Worm (Caenorhabditis elegans): ENCODE measurements around the gene srw-136.

srw-136 gene

DNA sequence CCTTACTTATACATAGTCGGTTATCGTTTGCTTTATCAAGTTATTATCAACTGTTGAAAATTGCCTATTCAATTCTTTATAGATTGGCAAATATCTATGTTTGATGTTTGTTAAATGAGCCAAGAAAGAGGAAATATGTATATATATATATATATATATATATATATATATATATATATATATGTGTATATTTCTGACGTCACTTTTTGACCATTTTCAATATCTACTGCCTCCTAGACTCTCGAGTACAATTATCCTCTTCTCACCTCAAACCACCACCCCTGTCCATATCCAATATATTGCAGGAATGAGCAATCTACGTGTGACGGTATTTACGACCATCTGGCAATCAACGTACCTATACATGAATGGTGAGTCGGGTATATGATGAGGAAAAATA is 34.5 kb upstream of the srw-136 start, which contains the start of gene F59D6.1:
Gene F59D6.1, plus strand, starts transcription at position 301 of the 400 bp plus-strand sequence.
- TF ChIP-seq isw-1 (GFP tag; IDR thresholded peaks at IDR 0.05) (no peak), ztf-11 (tag; optimal IDR thresholded peaks at IDR 0.05) (no peak), pqm-1 (tag; optimal IDR thresholded peaks at IDR 0.05) (no peak), vab-15 (tag; optimal IDR thresholded peaks at IDR 0.05) (no peak), efl-1 (optimal IDR thresholded peaks at IDR 0.05) (no peak), efl-1 (GFP tag; optimal IDR thresholded peaks at IDR 0.05 in 1 of 2) (no peak), nhr-77 (tag; optimal IDR thresholded peaks at IDR 0.05) (no peak)

DNA sequence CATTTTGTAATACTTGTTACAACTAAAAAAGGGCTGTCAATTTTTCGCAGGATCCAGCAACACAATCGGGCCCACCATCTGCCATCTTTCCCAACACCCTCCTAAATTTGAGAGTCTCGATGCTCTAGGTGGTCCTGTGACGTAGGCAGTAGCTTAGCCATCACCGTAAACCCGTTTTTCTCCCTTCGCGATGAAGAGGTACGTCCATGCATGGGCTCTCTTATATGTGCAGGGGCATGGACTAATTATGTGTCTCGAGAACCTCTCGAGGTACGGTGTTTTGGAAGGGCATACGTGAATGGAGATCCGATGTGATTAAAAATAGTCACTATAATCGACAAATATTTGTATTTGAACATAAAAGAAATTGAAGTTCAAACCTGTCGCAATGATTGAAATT is 30.6 kb upstream of the srw-136 start:
- TF ChIP-seq swsn-7 (tag; optimal IDR thresholded peaks at IDR 0.05), result no peak
- no peak for TF ChIP-seq lin-14 (GFP tag; optimal IDR thresholded peaks at IDR 0.05)
- TF ChIP-seq nhr-12 (tag; optimal IDR thresholded peaks at IDR 0.05), result no peak
- TF ChIP-seq dsc-1 (tag; optimal IDR thresholded peaks at IDR 0.05), result no peak
- no peak for TF ChIP-seq nhr-20 (tag; optimal IDR thresholded peaks at IDR 0.05)
- TF ChIP-seq jun-1 (tag; optimal IDR thresholded peaks at IDR 0.05), result no peak
- no peak for TF ChIP-seq hlh-17 (GFP tag; optimal IDR thresholded peaks at IDR 0.05; ENCODE audit: borderline replicate concordance)
- no peak for TF ChIP-seq nhr-11 (tag; optimal IDR thresholded peaks at IDR 0.05)
- TF ChIP-seq isw-1 (GFP tag; IDR thresholded peaks at IDR 0.05), result no peak
- no peak for TF ChIP-seq xbp-1 (tag; optimal IDR thresholded peaks at IDR 0.05)
- no peak for TF ChIP-seq ceh-63 (GFP tag; optimal IDR thresholded peaks at IDR 0.05)
- no peak for TF ChIP-seq ceh-82 (tag; optimal IDR thresholded peaks at IDR 0.05)

DNA sequence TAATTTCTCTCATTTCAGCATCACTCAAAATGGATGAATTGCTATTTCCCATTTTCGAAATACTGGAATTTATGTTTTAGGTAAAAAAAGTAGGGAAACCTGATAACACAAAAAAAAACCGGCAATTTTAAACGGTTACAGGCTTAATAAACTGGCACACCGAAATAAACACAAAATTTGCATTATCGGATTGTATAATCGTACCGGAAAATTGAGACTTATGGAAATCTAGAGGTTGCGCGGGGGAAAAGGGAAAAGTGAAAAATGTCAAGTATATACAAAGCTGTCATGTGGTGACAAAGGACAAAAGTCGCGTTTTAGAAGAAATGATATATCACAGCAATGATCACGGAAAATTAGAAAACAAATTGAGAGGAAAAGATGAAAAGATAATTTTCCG is 28.9 kb upstream of the srw-136 start, which contains the start of gene chpf-2:
Gene chpf-2, minus strand, starts transcription at position 101 of the 400 bp plus-strand sequence.
- no peak for TF ChIP-seq mdl-1 (tag; optimal IDR thresholded peaks at IDR 0.05)
- peak; percentile 17 for TF ChIP-seq nhr-85 (tag)
- TF ChIP-seq ceh-82 (tag; optimal IDR thresholded peaks at IDR 0.05), result no peak
- TF ChIP-seq snu-23 (GFP tag; optimal IDR thresholded peaks at IDR 0.05), result peak; percentile 14
- TF ChIP-seq nhr-20 (tag; optimal IDR thresholded peaks at IDR 0.05), result peak; percentile 37
- peak in 1 of 2 experiments; percentile 11 for TF ChIP-seq lin-35 (GFP tag; optimal IDR thresholded peaks at IDR 0.05)
- peak; percentile 74 for TF ChIP-seq blmp-1 (tag; optimal IDR thresholded peaks at IDR 0.05)

DNA sequence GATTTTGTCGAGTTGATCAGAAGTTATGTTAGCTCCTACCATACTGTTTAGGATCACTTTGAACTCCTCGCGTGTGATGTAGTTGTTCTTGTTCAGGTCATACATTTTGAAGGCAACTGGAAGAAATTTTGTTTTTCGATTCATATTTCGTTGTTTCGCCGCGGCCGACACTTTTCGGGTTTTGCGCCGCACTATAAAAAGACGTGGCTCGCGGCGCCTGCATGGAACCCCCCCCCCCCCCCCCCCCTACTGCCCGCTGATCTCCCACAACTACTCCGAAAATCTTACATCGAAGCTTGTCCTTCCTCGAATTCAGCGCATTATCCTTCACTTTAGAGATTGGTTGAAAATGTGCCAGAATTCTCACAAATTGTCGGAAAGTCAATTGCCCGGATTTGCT is 27.7 kb upstream of the srw-136 start:
- TF ChIP-seq lin-14 (GFP tag; optimal IDR thresholded peaks at IDR 0.05) (no peak), ceh-88 (GFP tag; IDR thresholded peaks at IDR 0.05) (no peak), unc-130 (tag; optimal IDR thresholded peaks at IDR 0.05) (no peak), C34B4.2 (tag; optimal IDR thresholded peaks at IDR 0.05) (no peak), xbp-1 (tag; optimal IDR thresholded peaks at IDR 0.05) (no peak), irx-1 (tag; optimal IDR thresholded peaks at IDR 0.05) (no peak), C16A3.4 (tag; optimal IDR thresholded peaks at IDR 0.05) (no peak), sox-4 (tag; optimal IDR thresholded peaks at IDR 0.05) (no peak), F16B12.6 (tag; optimal IDR thresholded peaks at IDR 0.05) (no peak), ets-5 (GFP tag; IDR thresholded peaks at IDR 0.05) (no peak), ama-1 (optimal IDR thresholded peaks at IDR 0.05) (no peak), elt-2 (tag; optimal IDR thresholded peaks at IDR 0.05) (no peak), C04F5.9 (tag; optimal IDR thresholded peaks at IDR 0.05) (no peak), lin-13 (GFP tag; optimal IDR thresholded peaks at IDR 0.05) (no peak), egl-13 (tag; optimal IDR thresholded peaks at IDR 0.05) (no peak)

DNA sequence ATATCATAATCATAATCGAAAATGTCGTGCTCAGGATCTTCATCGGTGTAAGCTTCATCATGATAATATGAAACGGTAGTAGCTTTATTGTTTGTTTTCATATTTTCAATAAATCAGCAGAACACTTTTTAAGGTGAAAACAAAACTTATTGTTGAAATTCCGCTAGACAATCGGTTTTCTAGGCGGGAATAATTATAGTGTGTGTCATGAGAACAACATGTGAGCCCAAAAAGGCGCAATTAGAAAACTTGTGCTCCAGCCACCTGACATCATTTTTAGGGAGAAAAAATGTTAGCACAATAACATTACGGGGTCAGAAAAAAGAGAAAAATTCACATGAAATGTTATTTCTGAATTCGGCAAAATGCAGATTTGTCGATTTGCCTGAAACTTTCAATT is 23.9 kb upstream of the srw-136 start, which contains the start of gene srw-8:
Gene srw-8, minus strand, starts transcription at position 101 of the 400 bp plus-strand sequence.
- TF ChIP-seq ceh-88 (GFP tag; IDR thresholded peaks at IDR 0.05) (no peak), nhr-20 (tag; optimal IDR thresholded peaks at IDR 0.05) (no peak), snpc-4 (tag; optimal IDR thresholded peaks at IDR 0.05) (no peak), ceh-8 (GFP tag; optimal IDR thresholded peaks at IDR 0.05) (no peak), ces-1 (GFP tag; optimal IDR thresholded peaks at IDR 0.05) (no peak), efl-3 (GFP tag; optimal IDR thresholded peaks at IDR 0.05) (no peak), unc-86 (tag; optimal IDR thresholded peaks at IDR 0.05) (no peak), sptf-1 (tag; optimal IDR thresholded peaks at IDR 0.05) (no peak), efl-1 (optimal IDR thresholded peaks at IDR 0.05) (no peak), efl-1 (GFP tag; optimal IDR thresholded peaks at IDR 0.05 in 1 of 2) (no peak), C04F5.9 (tag; optimal IDR thresholded peaks at IDR 0.05) (no peak), egl-13 (tag; optimal IDR thresholded peaks at IDR 0.05) (no peak), nhr-47 (tag; optimal IDR thresholded peaks at IDR 0.05) (no peak), alr-1 (tag; optimal IDR thresholded peaks at IDR 0.05; ENCODE audit: borderline replicate concordance) (no peak), irx-1 (tag; optimal IDR thresholded peaks at IDR 0.05) (no peak), lin-35 (GFP tag; optimal IDR thresholded peaks at IDR 0.05) (no peak), fos-1 (tag; optimal IDR thresholded peaks at IDR 0.05) (no peak), unc-98 (GFP tag; IDR thresholded peaks at IDR 0.05) (no peak)

Measured in whole organism, L1 larva.